Worm (Caenorhabditis elegans) whole organism, L2 larva: ENCODE results near the gene T20B12.5.

Source experiments
- F13H6.1 ChIP-seq: sonication (generic microtip); optimal IDR thresholded peaks from 2 replicates; lab custom pipeline; 2016; ENCODE audit warnings: missing genetic modification characterization, missing compliant biosample characterization
- R02D3.7 ChIP-seq: fragments of 150-350 bp; optimal IDR thresholded peaks from 2 replicates; lab custom pipeline; 2014; ENCODE audit warnings: missing biosample characterization, missing genetic modification characterization
- ZK546.5 ChIP-seq: sonication (generic microtip); optimal IDR thresholded peaks from 2 replicates; lab custom pipeline; 2017; ENCODE audit warnings: missing biosample characterization, missing genetic modification characterization
- alr-1 ChIP-seq: fragments of 150-350 bp; optimal IDR thresholded peaks from 2 replicates; lab custom pipeline; 2014; ENCODE audit warnings: missing biosample characterization, missing genetic modification characterization
- ama-1 ChIP-seq: fragments of 150-350 bp; optimal IDR thresholded peaks from 2 replicates; lab custom pipeline; 2018; ENCODE audit warnings: inconsistent platforms
- ceh-16 ChIP-seq: fragments of 150-350 bp; optimal IDR thresholded peaks from 2 replicates; lab custom pipeline; 2014; ENCODE audit warnings: missing biosample characterization, missing genetic modification characterization
- ceh-82 ChIP-seq: fragments of 150-350 bp; optimal IDR thresholded peaks from 2 replicates; lab custom pipeline; 2014; ENCODE audit warnings: missing biosample characterization, missing genetic modification characterization
- crh-2 ChIP-seq: sonication (generic microtip); optimal IDR thresholded peaks from 2 replicates; lab custom pipeline; 2017; ENCODE audit warnings: missing biosample characterization, missing genetic modification characterization
- dmd-4 ChIP-seq: sonication (generic microtip); optimal IDR thresholded peaks from 2 replicates; lab custom pipeline; 2017; ENCODE audit warnings: missing biosample characterization, missing genetic modification characterization
- egl-27 ChIP-seq: sonication (generic microtip); optimal IDR thresholded peaks from 3 replicates; lab custom pipeline; 2017; ENCODE audit warnings: missing biosample characterization, missing genetic modification reagents, missing genetic modification characterization
- elt-1 ChIP-seq: fragments of 150-350 bp; optimal IDR thresholded peaks from 2 replicates; lab custom pipeline; 2014; ENCODE audit warnings: missing biosample characterization, missing genetic modification characterization
- elt-3 ChIP-seq: sonication (generic microtip); optimal IDR thresholded peaks from 2 replicates; lab custom pipeline; 2017; ENCODE audit warnings: missing biosample characterization, missing genetic modification characterization
- fos-1 ChIP-seq: fragments of 150-350 bp; optimal IDR thresholded peaks from 2 replicates; lab custom pipeline; 2014; ENCODE audit warnings: missing biosample characterization, missing genetic modification characterization
- gmeb-1 ChIP-seq: fragments of 150-350 bp; optimal IDR thresholded peaks from 2 replicates; lab custom pipeline; 2014; ENCODE audit warnings: missing biosample characterization, missing genetic modification characterization
- lin-11 ChIP-seq: fragments of 150-350 bp; sonication (generic microtip); optimal IDR thresholded peaks from 2 replicates; lab custom pipeline; 2014; ENCODE audit warnings: missing biosample characterization, missing genetic modification characterization, inconsistent platforms, mixed read lengths
- lin-13 ChIP-seq: fragments of 150-350 bp; optimal IDR thresholded peaks from 2 replicates; lab custom pipeline; 2014; ENCODE audit warnings: missing biosample characterization, missing genetic modification reagents, missing genetic modification characterization
- lin-39 ChIP-seq: fragments of 150-350 bp; optimal IDR thresholded peaks from 2 replicates; lab custom pipeline; 2014; ENCODE audit warnings: missing biosample characterization, missing genetic modification reagents, missing genetic modification characterization
- lsy-2 ChIP-seq, 2 experiments: fragments of 150-350 bp in 1 of 2; sonication (generic microtip) in 1 of 2; optimal IDR thresholded peaks; 2 replicates each; lab custom pipeline; 2014 to 2017; ENCODE audit warnings: missing biosample characterization in 2 of 2, missing genetic modification characterization in 2 of 2
- mbf-1 ChIP-seq: sonication (generic microtip); optimal IDR thresholded peaks from 2 replicates; lab custom pipeline; 2017; ENCODE audit warnings: missing biosample characterization, missing genetic modification characterization
- mdl-1 ChIP-seq, 2 experiments: fragments of 150-350 bp in 1 of 2; sonication (generic microtip) in 1 of 2; optimal IDR thresholded peaks; 2 replicates each; lab custom pipeline; 2017; ENCODE audit warnings: missing biosample characterization in 2 of 2, missing genetic modification characterization in 2 of 2
- nhr-10 ChIP-seq: sonication (generic microtip); optimal IDR thresholded peaks from 2 replicates; lab custom pipeline; 2017; ENCODE audit warnings: missing biosample characterization, missing genetic modification characterization
- nhr-11 ChIP-seq: fragments of 150-350 bp; optimal IDR thresholded peaks from 2 replicates; lab custom pipeline; 2014; ENCODE audit warnings: missing biosample characterization, missing genetic modification characterization
- nhr-12 ChIP-seq: fragments of 150-350 bp; optimal IDR thresholded peaks from 2 replicates; lab custom pipeline; 2014; ENCODE audit warnings: missing biosample characterization, missing genetic modification characterization
- nhr-129 ChIP-seq: fragments of 150-350 bp; optimal IDR thresholded peaks from 2 replicates; lab custom pipeline; 2014; ENCODE audit warnings: missing biosample characterization, missing genetic modification characterization
- nhr-21 ChIP-seq: fragments of 150-350 bp; optimal IDR thresholded peaks from 2 replicates; lab custom pipeline; 2014; ENCODE audit warnings: missing biosample characterization, missing genetic modification characterization
- nhr-237 ChIP-seq: fragments of 150-350 bp; optimal IDR thresholded peaks from 2 replicates; lab custom pipeline; 2014; ENCODE audit warnings: missing biosample characterization, missing genetic modification characterization
- nhr-25 ChIP-seq: fragments of 150-350 bp; sonication (generic microtip); optimal IDR thresholded peaks from 3 replicates; lab custom pipeline; 2014; ENCODE audit warnings: missing biosample characterization, missing genetic modification characterization
- nhr-6 ChIP-seq: fragments of 150-350 bp; optimal IDR thresholded peaks from 2 replicates; lab custom pipeline; 2014; ENCODE audit warnings: missing biosample characterization, missing genetic modification characterization
- skn-1 ChIP-seq: sonication (generic microtip); optimal IDR thresholded peaks from 2 replicates; lab custom pipeline; 2017; ENCODE audit warnings: missing biosample characterization, missing genetic modification characterization
- sma-9 ChIP-seq, 2 experiments: fragments of 150-350 bp in 1 of 2; sonication (generic microtip) in 1 of 2; optimal IDR thresholded peaks; 2 replicates each; lab custom pipeline; 2014 to 2016; ENCODE audit warnings: missing genetic modification characterization in 2 of 2, mild to moderate bottlenecking in 1 of 2, missing biosample characterization in 1 of 2, missing compliant biosample characterization in 1 of 2, missing genetic modification reagents in 1 of 2, moderate library complexity in 1 of 2
- snpc-4 ChIP-seq: fragments of 150-350 bp; optimal IDR thresholded peaks from 2 replicates; lab custom pipeline; 2014; ENCODE audit warnings: missing biosample characterization, missing genetic modification characterization
- unc-62 ChIP-seq: fragments of 150-350 bp; optimal IDR thresholded peaks from 2 replicates; lab custom pipeline; 2014; ENCODE audit warnings: missing biosample characterization, missing genetic modification reagents, missing genetic modification characterization
- zag-1 ChIP-seq: fragments of 150-350 bp; optimal IDR thresholded peaks from 2 replicates; lab custom pipeline; 2014; ENCODE audit warnings: missing biosample characterization, missing genetic modification characterization
- ztf-1 ChIP-seq: fragments of 200-800 bp; sonication (Bioruptor generic); conservative IDR thresholded peaks from 2 replicates; pipeline ENCODE4 v1.3.6; 2022; ENCODE audit warnings: missing genetic modification characterization, missing compliant biosample characterization
- ztf-11 ChIP-seq: sonication (generic microtip); optimal IDR thresholded peaks from 2 replicates; lab custom pipeline; 2017; ENCODE audit warnings: missing biosample characterization, missing genetic modification characterization
- ztf-4 ChIP-seq: fragments of 150-350 bp; optimal IDR thresholded peaks from 2 replicates; lab custom pipeline; 2014; ENCODE audit warnings: missing biosample characterization, missing genetic modification characterization

Gene T20B12.5

DNA sequence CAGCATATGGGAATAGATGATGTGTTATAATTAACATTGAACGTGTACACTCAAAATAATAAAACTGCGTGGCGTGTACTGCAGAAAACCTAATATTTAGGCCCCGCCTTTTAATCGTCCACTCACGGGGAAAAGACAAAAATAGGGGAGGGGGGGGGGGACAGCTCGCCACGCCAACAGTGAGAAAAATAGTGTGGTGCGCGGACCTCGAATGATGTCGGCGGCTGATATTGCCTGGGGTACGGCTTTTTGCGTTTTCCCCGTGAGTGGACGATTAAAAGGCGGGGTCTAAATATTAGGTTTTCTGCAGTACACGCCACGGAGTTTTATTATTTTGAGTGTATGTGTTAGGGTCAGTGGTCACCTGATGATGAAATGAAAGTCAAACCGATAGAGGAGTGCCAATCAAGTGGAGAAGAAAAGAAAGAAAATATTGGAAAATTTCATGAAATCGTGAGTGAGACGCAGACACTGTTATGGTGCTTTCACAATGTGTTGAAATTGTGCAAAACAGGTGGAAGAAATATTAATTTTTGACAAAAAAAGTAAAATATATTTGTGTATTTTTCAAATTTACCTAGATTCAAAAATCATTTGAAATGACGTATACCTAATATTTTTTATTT, 32.9 kb downstream of the T20B12.5 start:
- TF ChIP-seq crh-2 (tag; lab: Kevin White, UChicago) (peak; percentile 11), nhr-129 (tag; lab: Kevin White, UChicago) (peak; percentile 57), lsy-2 (tag; optimal IDR thresholded peaks at IDR 0.05; lab: Kevin White, UChicago) (peak in 1 of 2 experiments; percentile 12)

DNA sequence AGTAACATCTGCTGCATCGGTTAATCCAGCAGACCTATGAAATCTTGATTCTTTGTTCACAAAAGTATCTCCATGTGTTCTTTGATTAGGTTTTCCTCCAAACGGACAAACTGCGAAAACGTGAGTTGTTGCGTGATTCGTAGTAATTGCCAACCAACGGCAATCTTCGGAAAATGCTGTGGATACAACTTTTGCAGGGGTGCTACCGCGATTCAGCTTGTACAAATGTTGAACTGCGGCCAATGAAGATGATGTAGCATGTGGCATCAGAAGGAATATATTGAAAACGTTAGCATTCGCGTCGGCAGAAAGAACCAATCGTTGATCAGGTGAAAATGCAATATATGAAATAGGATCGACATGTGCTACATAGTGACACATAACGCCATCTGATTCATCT, 35.2 kb downstream of the T20B12.5 start:
- TF ChIP-seq nhr-237 (tag; lab: Kevin White, UChicago) (no peak), mbf-1 (tag; lab: Kevin White, UChicago) (no peak), ceh-16 (tag; lab: Kevin White, UChicago) (no peak), sma-9 (GFP tag; optimal IDR thresholded peaks at IDR 0.05; lab: Kevin White, UChicago) (no peak), sma-9 (tag; optimal IDR thresholded peaks at IDR 0.05; lab: Kevin White, UChicago) (no peak), ztf-4 (tag; lab: Kevin White, UChicago) (no peak), mdl-1 (tag; optimal IDR thresholded peaks at IDR 0.05; lab: Kevin White, UChicago) (no peak)
- TF ChIP-seq, all 48 proteins: peak for 0

DNA sequence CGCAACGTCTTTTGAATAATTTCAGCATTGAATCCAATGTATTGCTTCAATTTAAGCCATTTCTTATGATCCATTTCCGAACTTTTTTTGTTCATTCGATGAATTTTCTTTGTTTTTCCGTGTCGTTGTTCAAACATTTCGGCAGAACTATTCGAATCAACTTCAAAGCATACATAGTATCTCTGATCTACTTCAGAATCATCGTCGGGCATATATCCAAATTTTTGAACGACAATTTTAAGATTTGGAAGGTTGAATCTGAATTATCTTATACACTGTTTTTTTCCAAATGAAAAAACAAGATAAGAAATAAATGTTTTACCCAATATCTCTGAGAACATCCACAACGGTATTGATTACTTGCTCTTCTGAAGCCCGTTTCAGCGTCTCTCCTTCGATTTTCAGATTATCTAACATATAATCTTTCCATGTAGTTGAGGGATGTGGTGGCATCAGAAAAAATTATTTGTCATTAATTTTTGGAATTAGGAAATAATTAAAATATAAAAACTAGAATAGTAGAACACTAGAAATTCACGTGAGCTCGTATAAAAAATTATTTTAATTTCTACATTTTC, 37.7 kb downstream of the T20B12.5 start, which contains the start of gene lab-2:
Gene lab-2, minus strand, starts transcription at position 453 of the 578 bp plus-strand sequence.
- TF ChIP-seq ZK546.5 (tag; lab: Kevin White, UChicago): no peak
- no peak for TF ChIP-seq R02D3.7 (tag; lab: Kevin White, UChicago)
- TF ChIP-seq nhr-237 (tag; lab: Kevin White, UChicago): no peak
- TF ChIP-seq lin-13: no peak
- no peak for TF ChIP-seq gmeb-1
- peak; percentile 26 for TF ChIP-seq crh-2 (tag; lab: Kevin White, UChicago)
- no peak for TF ChIP-seq ztf-1
- no peak for TF ChIP-seq mbf-1 (tag; lab: Kevin White, UChicago)
- no peak for TF ChIP-seq ztf-4 (tag; lab: Kevin White, UChicago)
- TF ChIP-seq mdl-1 (tag; optimal IDR thresholded peaks at IDR 0.05; lab: Kevin White, UChicago): no peak
- TF ChIP-seq snpc-4: no peak
- TF ChIP-seq elt-1: no peak
- TF ChIP-seq lin-39: no peak
- peak in 1 of 2 experiments; percentile 29 for TF ChIP-seq lsy-2 (tag; optimal IDR thresholded peaks at IDR 0.05; lab: Kevin White, UChicago)
- TF ChIP-seq ama-1 (lab: Kevin White, UChicago): peak; percentile 36
- TF ChIP-seq unc-62: no peak
- peak; percentile 48 for TF ChIP-seq nhr-25 (tag; lab: Kevin White, UChicago)
- TF ChIP-seq nhr-12: no peak
- peak; percentile 30 for TF ChIP-seq nhr-21
- TF ChIP-seq nhr-10: no peak

DNA sequence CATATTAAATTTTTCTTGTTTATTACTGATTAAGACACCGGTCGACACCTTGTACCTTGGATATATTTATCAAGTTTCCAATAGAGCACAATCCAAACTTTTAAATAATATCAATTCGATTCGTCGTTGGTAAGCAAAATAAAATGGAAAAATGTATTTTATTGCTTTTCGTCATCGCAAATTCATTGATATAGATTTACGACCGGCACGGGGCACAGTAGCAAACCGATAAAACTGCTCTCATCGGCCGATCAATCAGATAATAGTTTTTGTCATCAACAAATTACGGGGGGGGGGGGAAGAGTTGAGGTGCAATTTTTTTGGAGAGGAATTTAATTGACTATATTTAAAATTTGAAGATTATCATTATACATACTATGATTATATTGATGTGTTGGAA, 43.6 kb downstream of the T20B12.5 start:
- TF ChIP-seq nhr-21 (no peak), gmeb-1 (no peak), lin-11 (tag; lab: Kevin White, UChicago) (no peak), fos-1 (tag; lab: Kevin White, UChicago) (peak; percentile 57)

DNA sequence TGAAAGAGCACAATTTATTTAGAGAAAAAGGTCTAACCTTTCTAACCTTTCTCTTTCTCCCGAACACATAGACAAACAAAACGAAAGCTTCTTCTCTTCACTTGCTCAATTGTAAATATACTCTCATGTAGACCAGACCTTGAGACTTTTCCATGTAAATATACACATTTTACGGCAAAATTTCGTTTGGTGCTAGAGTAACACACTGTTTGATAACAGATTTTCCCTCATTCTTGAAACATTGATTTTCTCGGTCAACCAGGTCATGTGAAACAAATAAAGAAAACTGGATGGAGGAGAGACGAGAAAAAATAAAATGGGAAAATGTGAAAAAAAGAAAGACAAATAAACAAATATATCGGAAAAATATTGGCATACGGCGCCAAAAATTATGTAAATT, 44.9 kb downstream of the T20B12.5 start:
- TF ChIP-seq nhr-129 (tag; lab: Kevin White, UChicago): peak; percentile 41
- TF ChIP-seq skn-1 (tag; lab: Kevin White, UChicago): no peak
- no peak for TF ChIP-seq zag-1
- peak; percentile 11 for TF ChIP-seq crh-2 (tag; lab: Kevin White, UChicago)
- TF ChIP-seq alr-1 (tag; lab: Kevin White, UChicago): no peak
- no peak for TF ChIP-seq nhr-12
- TF ChIP-seq mbf-1 (tag; lab: Kevin White, UChicago): no peak
- no peak for TF ChIP-seq ceh-82 (tag; lab: Kevin White, UChicago)
- TF ChIP-seq ztf-11 (tag; lab: Kevin White, UChicago): no peak
- TF ChIP-seq nhr-11 (tag; lab: Kevin White, UChicago): no peak
- TF ChIP-seq snpc-4: no peak
- no peak for TF ChIP-seq dmd-4 (tag; lab: Kevin White, UChicago)
- no peak for TF ChIP-seq elt-3 (tag; lab: Kevin White, UChicago)
- TF ChIP-seq ztf-4 (tag; lab: Kevin White, UChicago): no peak
- no peak for TF ChIP-seq nhr-6 (tag; lab: Kevin White, UChicago)
- TF ChIP-seq F13H6.1: peak; percentile 66
- peak; percentile 35 for TF ChIP-seq sma-9 (GFP tag; optimal IDR thresholded peaks at IDR 0.05; lab: Kevin White, UChicago)
- no peak for TF ChIP-seq sma-9 (tag; optimal IDR thresholded peaks at IDR 0.05; lab: Kevin White, UChicago)
- peak; percentile 8 for TF ChIP-seq fos-1 (tag; lab: Kevin White, UChicago)
- TF ChIP-seq egl-27 (tag; lab: Kevin White, UChicago): no peak
